Fruit fly (Drosophila melanogaster) whole organism, embryonic: Measurements from ENCODE around the gene Charon.

Experiments
- BtbVII ChIP-seq: fragments of 200-800 bp; sonication (Bioruptor generic); optimal IDR thresholded peaks from 3 replicates; lab custom pipeline; 2017; ENCODE audit warnings: missing biosample characterization, mild to moderate bottlenecking, missing genetic modification characterization
- CG10366 ChIP-seq: fragments of 200-800 bp; sonication (Bioruptor generic); IDR thresholded peaks from 2 replicates; pipeline ENCODE4 v1.3.6; 2022; ENCODE audit warnings: missing biosample characterization, missing genetic modification characterization
- CG11504 ChIP-seq: fragments of 200-800 bp; sonication (Bioruptor generic); optimal IDR thresholded peaks from 3 replicates; lab custom pipeline; 2019; ENCODE audit warnings: missing biosample characterization, mild to moderate bottlenecking, missing genetic modification characterization, moderate library complexity
- CG12659 ChIP-seq: fragments of 200-800 bp; sonication (Bioruptor generic); optimal IDR thresholded peaks from 3 replicates; lab custom pipeline; 2017; ENCODE audit warnings: mild to moderate bottlenecking, missing biosample characterization, missing genetic modification reagents, missing genetic modification characterization
- CG12769 ChIP-seq: fragments of 200-800 bp; sonication (Bioruptor generic); optimal IDR thresholded peaks from 2 replicates; lab custom pipeline; 2019; ENCODE audit warnings: missing biosample characterization, mild to moderate bottlenecking, missing genetic modification characterization, moderate library complexity
- CG13775 ChIP-seq: fragments of 200-800 bp; sonication (Bioruptor generic); optimal IDR thresholded peaks from 3 replicates; lab custom pipeline; 2017; ENCODE audit warnings: missing biosample characterization, mild to moderate bottlenecking, missing genetic modification characterization
- CG13894 ChIP-seq: fragments of 200-800 bp; sonication (Bioruptor generic); optimal IDR thresholded peaks from 3 replicates; lab custom pipeline; 2018; ENCODE audit warnings: missing biosample characterization, mild to moderate bottlenecking, missing genetic modification characterization, moderate library complexity
- CG18599 ChIP-seq: fragments of 200-800 bp; sonication (Bioruptor generic); optimal IDR thresholded peaks from 3 replicates; lab custom pipeline; 2017; ENCODE audit warnings: missing biosample characterization, missing genetic modification characterization, mild to moderate bottlenecking, moderate library complexity, missing genetic modification reagents
- CG2120 ChIP-seq: fragments of 200-800 bp; sonication (Bioruptor generic); optimal IDR thresholded peaks from 3 replicates; lab custom pipeline; 2016; ENCODE audit warnings: missing biosample characterization, missing genetic modification characterization
- CG30403 ChIP-seq: fragments of 200-800 bp; sonication (Bioruptor generic); optimal IDR thresholded peaks from 3 replicates; lab custom pipeline; 2016; ENCODE audit warnings: missing biosample characterization, missing genetic modification characterization
- CG31365 ChIP-seq: fragments of 200-800 bp; sonication (Bioruptor generic); optimal IDR thresholded peaks from 2 replicates; lab custom pipeline; 2018; ENCODE audit warnings: missing biosample characterization, mild to moderate bottlenecking, missing genetic modification characterization
- CG32532 ChIP-seq: fragments of 200-800 bp; sonication (Bioruptor generic); IDR thresholded peaks from 2 replicates; pipeline ENCODE4 v1.3.6; 2022; ENCODE audit warnings: missing biosample characterization, missing genetic modification characterization
- CG3847 ChIP-seq: fragments of 200-800 bp; sonication (Bioruptor generic); IDR thresholded peaks from 2 replicates; pipeline ENCODE4 v1.3.6; 2022; ENCODE audit warnings: missing biosample characterization, missing genetic modification characterization
- CG42726 ChIP-seq: fragments of 200-800 bp; sonication (Bioruptor generic); IDR thresholded peaks from 2 replicates; pipeline ENCODE4 v1.3.6; 2022; ENCODE audit warnings: missing biosample characterization, missing genetic modification characterization; ENCODE audit not compliant: partially characterized antibody
- CG7786 ChIP-seq: fragments of 200-800 bp; sonication (Bioruptor generic); optimal IDR thresholded peaks from 2 replicates; lab custom pipeline; 2016; ENCODE audit warnings: missing biosample characterization, missing genetic modification characterization
- D19A ChIP-seq: fragments of 200-800 bp; optimal IDR thresholded peaks from 3 replicates; lab custom pipeline; 2019; ENCODE audit warnings: missing biosample characterization, mild to moderate bottlenecking, missing genetic modification characterization, moderate library complexity
- Drgx ChIP-seq: fragments of 200-800 bp; sonication (Bioruptor generic); IDR thresholded peaks from 2 replicates; pipeline ENCODE4 v1.3.6; 2022; ENCODE audit warnings: missing biosample characterization, missing genetic modification characterization
- ERR ChIP-seq: fragments of 200-800 bp; sonication (Bioruptor generic); optimal IDR thresholded peaks from 2 replicates; lab custom pipeline; 2016; ENCODE audit warnings: missing biosample characterization, missing genetic modification characterization
- Ets65A ChIP-seq: fragments of 200-800 bp; sonication (Bioruptor generic); peaks from one replicate; lab custom pipeline; 2016; ENCODE audit warnings: missing biosample characterization, missing genetic modification characterization
- HLH4C ChIP-seq: fragments of 200-800 bp; sonication (Bioruptor generic); IDR thresholded peaks from 3 replicates; pipeline ENCODE4 v1.3.6; 2022; ENCODE audit warnings: missing biosample characterization, missing genetic modification characterization; ENCODE audit not compliant: partially characterized antibody
- Hand ChIP-seq: fragments of 200-800 bp; sonication (Bioruptor generic); optimal IDR thresholded peaks from 2 replicates; lab custom pipeline; 2017; ENCODE audit warnings: mild to moderate bottlenecking, missing biosample characterization, missing genetic modification reagents, missing genetic modification characterization
- Hey ChIP-seq: fragments of 200-800 bp; sonication (Bioruptor generic); optimal IDR thresholded peaks from 3 replicates; lab custom pipeline; 2018; ENCODE audit warnings: missing biosample characterization, mild to moderate bottlenecking, missing genetic modification characterization
- Hr3 ChIP-seq: fragments of 200-800 bp; sonication (Bioruptor generic); optimal IDR thresholded peaks from 3 replicates; lab custom pipeline; 2016; ENCODE audit warnings: missing biosample characterization, missing genetic modification characterization
- Lim3 ChIP-seq: fragments of 200-800 bp; sonication (Bioruptor generic); IDR thresholded peaks from 2 replicates; pipeline ENCODE4 v1.3.6; 2022; ENCODE audit warnings: missing biosample characterization, missing genetic modification characterization
- Mes4 ChIP-seq: fragments of 200-800 bp; sonication (Bioruptor generic); optimal IDR thresholded peaks from 2 replicates; lab custom pipeline; 2016; ENCODE audit warnings: missing biosample characterization, missing genetic modification characterization
- Rfx ChIP-seq: fragments of 200-800 bp; sonication (Bioruptor generic); IDR thresholded peaks from 2 replicates; pipeline ENCODE4 v1.3.6; 2022; ENCODE audit warnings: missing biosample characterization, missing genetic modification characterization
- Six4 ChIP-seq: fragments of 200-800 bp; sonication (Bioruptor generic); optimal IDR thresholded peaks from 2 replicates; lab custom pipeline; 2016; ENCODE audit warnings: missing biosample characterization, missing genetic modification characterization
- Xrp1 ChIP-seq: fragments of 200-800 bp; sonication (Bioruptor generic); IDR thresholded peaks from 2 replicates; pipeline ENCODE4 v1.3.6; 2022; ENCODE audit warnings: missing biosample characterization, missing genetic modification characterization
- chif ChIP-seq, 2 experiments: fragments of 200-800 bp; sonication (Bioruptor generic); optimal IDR thresholded peaks; 3 replicates each; lab custom pipeline; 2016; ENCODE audit warnings: missing biosample characterization in 2 of 2, missing genetic modification characterization in 2 of 2
- ci ChIP-seq: fragments of 200-800 bp; sonication (Bioruptor generic); IDR thresholded peaks from 3 replicates; pipeline ENCODE4 v1.3.6; 2022; ENCODE audit warnings: missing biosample characterization, missing genetic modification characterization
- hkb ChIP-seq, 2 experiments: fragments of 200-800 bp in 1 of 2; fragments of >200 bp in 1 of 2; sonication (Bioruptor generic) in 1 of 2; IDR thresholded peaks in 1 of 2; optimal IDR thresholded peaks in 1 of 2; 2 replicates each; pipeline versions ENCODE4 v1.3.6 to Lab custom; 2017 to 2022; ENCODE audit warnings: missing biosample characterization in 1 of 2, missing genetic modification characterization in 1 of 2
- kah ChIP-seq: fragments of 200-800 bp; sonication (Bioruptor generic); optimal IDR thresholded peaks from 2 replicates; lab custom pipeline; 2018; ENCODE audit warnings: missing biosample characterization, mild to moderate bottlenecking, missing genetic modification characterization
- luna ChIP-seq: fragments of 200-800 bp; sonication (Bioruptor generic); optimal IDR thresholded peaks from 2 replicates; lab custom pipeline; 2016; ENCODE audit warnings: missing biosample characterization, missing genetic modification characterization
- oc ChIP-seq: fragments of 200-800 bp; sonication (Bioruptor generic); optimal IDR thresholded peaks from 2 replicates; lab custom pipeline; 2018; ENCODE audit warnings: missing biosample characterization, mild to moderate bottlenecking, missing genetic modification characterization, moderate library complexity
- onecut ChIP-seq: fragments of 200-800 bp; sonication (Bioruptor generic); IDR thresholded peaks from 2 replicates; pipeline ENCODE4 v1.3.6; 2022; ENCODE audit warnings: missing biosample characterization, missing genetic modification characterization
- pho ChIP-seq: fragments of 200-800 bp; sonication (Bioruptor generic); optimal IDR thresholded peaks from 2 replicates; lab custom pipeline; 2016; ENCODE audit warnings: missing biosample characterization, missing genetic modification characterization
- pros ChIP-seq: fragments of 200-800 bp; sonication (Bioruptor generic); optimal IDR thresholded peaks from 3 replicates; lab custom pipeline; 2019; ENCODE audit warnings: missing biosample characterization, mild to moderate bottlenecking, missing genetic modification characterization, moderate library complexity
- repo ChIP-seq: fragments of 200-800 bp; sonication (Bioruptor generic); optimal IDR thresholded peaks from 2 replicates; lab custom pipeline; 2016; ENCODE audit warnings: missing biosample characterization, missing genetic modification characterization
- schlank ChIP-seq: fragments of 200-800 bp; sonication (Bioruptor generic); optimal IDR thresholded peaks from 2 replicates; lab custom pipeline; 2018; ENCODE audit warnings: missing biosample characterization, mild to moderate bottlenecking, missing genetic modification characterization
- scrt ChIP-seq: fragments of 200-800 bp; sonication (Bioruptor generic); optimal IDR thresholded peaks from 2 replicates; lab custom pipeline; 2018; ENCODE audit warnings: missing biosample characterization, mild to moderate bottlenecking, missing genetic modification characterization, moderate library complexity
- toy ChIP-seq: fragments of 200-800 bp; sonication (Bioruptor generic); IDR thresholded peaks from 2 replicates; pipeline ENCODE4 v1.3.6; 2022; ENCODE audit warnings: missing biosample characterization, missing genetic modification characterization
- unc-4 ChIP-seq: fragments of 200-800 bp; sonication (Bioruptor generic); IDR thresholded peaks from 2 replicates; pipeline ENCODE4 v1.3.6; 2022; ENCODE audit warnings: missing biosample characterization, missing genetic modification characterization; ENCODE audit not compliant: partially characterized antibody
- zf30C ChIP-seq: fragments of 200-800 bp; sonication (Bioruptor generic); optimal IDR thresholded peaks from 3 replicates; lab custom pipeline; 2018; ENCODE audit warnings: missing biosample characterization, mild to moderate bottlenecking, missing genetic modification characterization
- zfh1 ChIP-seq: fragments of 200-800 bp; sonication (Bioruptor generic); IDR thresholded peaks from 3 replicates; pipeline ENCODE4 v1.3.6; 2022; ENCODE audit warnings: missing biosample characterization, missing genetic modification characterization

The Charon gene

dm6 chr2L:1144371-1145360 lies 27.9 kb downstream of the Charon start (continued):
- no peak for TF ChIP-seq zf30C
- TF ChIP-seq CG10366, result peak; percentile 29
- TF ChIP-seq Mes4 (GFP tag; lab: Kevin White, UChicago), result peak; percentile 21
- TF ChIP-seq luna (GFP tag; lab: Kevin White, UChicago), result no peak
- TF ChIP-seq CG31365 (tag; lab: Kevin White, UChicago), result no peak
- no peak for TF ChIP-seq unc-4 (GFP tag; lab: Robert Waterston, UW)
- TF ChIP-seq CG3847 (GFP tag; lab: Robert Waterston, UW), result 0 out of 2 replicates have a peak, but pooled peaks have one; percentile 23
- TF ChIP-seq schlank (tag; lab: Kevin White, UChicago), result peak; percentile 16
- TF ChIP-seq oc (tag; lab: Kevin White, UChicago), result peak; percentile 21
- peak; percentile 39 for TF ChIP-seq Hr3 (GFP tag; lab: Kevin White, UChicago)
- peak; percentile 51; the same call in 1 of the 3 replicates for TF ChIP-seq zfh1 (GFP tag; lab: Robert Waterston, UW)
- no peak for TF ChIP-seq HLH4C (GFP tag; lab: Robert Waterston, UW)
- TF ChIP-seq Xrp1, result peak; percentile 63

DNA sequence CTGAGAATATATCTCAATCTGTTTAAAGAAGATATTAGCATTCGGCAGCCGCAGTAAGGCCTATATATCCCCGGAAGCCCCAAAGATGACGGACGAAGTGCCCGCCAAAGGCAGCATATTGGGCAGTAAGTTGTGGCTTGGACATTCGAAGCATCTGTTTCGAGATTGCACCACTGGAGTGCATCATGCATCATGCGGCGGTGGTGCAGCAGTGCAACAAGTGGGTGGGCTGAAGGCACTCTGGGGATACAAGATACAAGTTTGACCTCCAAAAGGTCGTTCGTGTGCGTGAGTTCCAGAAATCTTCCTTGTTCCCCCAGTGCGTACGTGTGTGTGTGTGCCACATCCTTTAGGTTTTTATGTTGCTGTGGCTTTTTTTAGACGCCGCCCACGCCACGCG lies 29.3 kb downstream of the Charon start:
- peak; percentile 44 for TF ChIP-seq CG13894 (tag; lab: Kevin White, UChicago)
- no peak for TF ChIP-seq luna (GFP tag; lab: Kevin White, UChicago)
- TF ChIP-seq ci (GFP tag; lab: Robert Waterston, UW), result no peak
- peak; percentile 17 for TF ChIP-seq Ets65A (GFP tag; lab: Kevin White, UChicago)
- peak; percentile 58 for TF ChIP-seq scrt (GFP tag; lab: Kevin White, UChicago)
- TF ChIP-seq CG42726 (GFP tag; lab: Robert Waterston, UW), result 0 out of 2 replicates have a peak, but pooled peaks have one; percentile 3
- peak; percentile 43 for TF ChIP-seq D19A (tag; lab: Kevin White, UChicago)
- TF ChIP-seq kah (GFP tag; lab: Kevin White, UChicago), result peak; percentile 75
- no peak for TF ChIP-seq pros (GFP tag; lab: Kevin White, UChicago)
- TF ChIP-seq ERR (GFP tag; lab: Kevin White, UChicago), result peak; percentile 87

DNA sequence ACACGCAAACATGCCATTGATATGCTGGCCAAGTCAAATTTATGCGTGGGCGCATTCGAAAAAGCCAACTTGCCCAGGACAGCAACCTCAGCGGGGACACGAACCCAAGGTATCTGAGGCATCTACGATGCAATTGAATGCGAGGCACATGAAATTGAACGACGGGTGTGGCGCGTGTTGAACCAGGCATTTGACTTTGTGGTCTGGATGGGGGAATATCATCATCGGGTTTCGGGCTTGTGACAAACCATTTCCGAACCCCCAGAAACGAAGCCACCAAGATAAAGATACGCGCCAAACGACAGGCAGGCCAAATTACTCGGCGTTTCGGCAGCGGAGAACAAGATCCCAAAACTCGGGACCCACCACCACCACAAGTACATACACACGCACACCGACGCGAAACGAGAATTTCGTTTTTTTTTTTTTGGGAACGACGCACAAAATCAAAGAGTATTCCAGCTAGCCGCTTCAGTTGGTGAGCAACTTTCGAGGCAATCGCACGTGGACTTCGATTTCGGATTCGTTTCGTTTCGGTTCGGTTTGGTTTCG lies 29.8 kb downstream of the Charon start, which contains the start of gene MFS3:
TSS of gene MFS3 (plus strand) at position 472 of the 552 bp plus-strand sequence.
- TF ChIP-seq Hey (peak; percentile 13), toy (GFP tag; lab: Robert Waterston, UW) (peak; percentile 41; the same call in 1 of the 2 replicates), CG7786 (GFP tag; lab: Kevin White, UChicago) (no peak), Drgx (GFP tag; lab: Robert Waterston, UW) (peak; percentile 25; the same call in 1 of the 2 replicates), chif (GFP tag; optimal IDR thresholded peaks at IDR 0.05; lab: Kevin White, UChicago) (no peak), CG18599 (peak; percentile 46), onecut (GFP tag; lab: Robert Waterston, UW) (peak; percentile 44), CG12659 (GFP tag; lab: Kevin White, UChicago) (peak; percentile 33), Six4 (no peak), CG32532 (GFP tag; lab: Robert Waterston, UW) (peak; percentile 13; the same call in 1 of the 2 replicates), CG2120 (peak; percentile 18), Lim3 (GFP tag; lab: Robert Waterston, UW) (no peak), hkb (optimal IDR thresholded peaks at IDR 0.05; lab: Kevin White, UChicago) (no peak), hkb (GFP tag; IDR thresholded peaks at IDR 0.05; lab: Robert Waterston, UW) (0 out of 2 replicates have a peak, but pooled peaks have one; percentile 10), CG13775 (GFP tag; lab: Kevin White, UChicago) (peak; percentile 2), pho (no peak), Rfx (GFP tag; lab: Robert Waterston, UW) (peak; percentile 26; the same call in 1 of the 2 replicates), CG11504 (tag; lab: Kevin White, UChicago) (peak; percentile 53), scrt (GFP tag; lab: Kevin White, UChicago) (peak; percentile 13), repo (GFP tag; lab: Kevin White, UChicago) (no peak), BtbVII (no peak), CG12769 (tag; lab: Kevin White, UChicago) (peak; percentile 89), Hand (GFP tag; lab: Kevin White, UChicago) (peak; percentile 31), CG30403 (GFP tag; lab: Kevin White, UChicago) (peak; percentile 14)
